Worm (Caenorhabditis elegans) whole organism, L1 larva: ENCODE data around the gene cha-1.

ENCODE experiments used
- ama-1 ChIP-seq: fragments of 150-350 bp; optimal IDR thresholded peaks from 2 replicates; lab custom pipeline; 2014
- blmp-1 ChIP-seq: fragments of 150-350 bp; optimal IDR thresholded peaks from 2 replicates; lab custom pipeline; 2014; ENCODE audit warnings: missing biosample characterization, missing genetic modification characterization
- ces-1 ChIP-seq: fragments of 150-350 bp; optimal IDR thresholded peaks from 2 replicates; lab custom pipeline; 2014; ENCODE audit warnings: missing biosample characterization, missing genetic modification reagents, missing genetic modification characterization
- dsc-1 ChIP-seq: sonication (generic microtip); optimal IDR thresholded peaks from 2 replicates; lab custom pipeline; 2016; ENCODE audit warnings: mild to moderate bottlenecking, missing genetic modification characterization, missing compliant biosample characterization
- efl-1 ChIP-seq, 4 experiments: fragments of 150-350 bp; optimal IDR thresholded peaks in 3 of 4; peaks in 1 of 4; 1 replicate in 1 of 4; 2 replicates in 3 of 4; lab custom pipeline; 2014; ENCODE audit warnings: missing biosample characterization in 2 of 4, missing genetic modification characterization in 2 of 4, missing genetic modification reagents in 2 of 4
- efl-3 ChIP-seq: fragments of 200-800 bp; sonication (Bioruptor generic); optimal IDR thresholded peaks from 2 replicates; lab custom pipeline; 2018; ENCODE audit warnings: mild to moderate bottlenecking, missing genetic modification characterization, missing compliant biosample characterization
- elt-2 ChIP-seq: sonication (generic microtip); optimal IDR thresholded peaks from 2 replicates; lab custom pipeline; 2016; ENCODE audit warnings: missing genetic modification characterization, mild to moderate bottlenecking, inconsistent platforms, missing compliant biosample characterization, missing genetic modification reagents
- ets-5 ChIP-seq: fragments of 200-800 bp; sonication (Bioruptor generic); IDR thresholded peaks from 2 replicates; pipeline ENCODE4 v1.3.6; 2022; ENCODE audit warnings: missing genetic modification characterization, missing compliant biosample characterization
- fkh-10 ChIP-seq: sonication (generic microtip); optimal IDR thresholded peaks from 2 replicates; lab custom pipeline; 2017; ENCODE audit warnings: missing biosample characterization, missing genetic modification reagents, missing genetic modification characterization
- fkh-4 ChIP-seq: sonication (generic microtip); optimal IDR thresholded peaks from 2 replicates; lab custom pipeline; 2016; ENCODE audit warnings: missing compliant biosample characterization, missing genetic modification characterization, borderline replicate concordance
- hlh-17 ChIP-seq: fragments of 200-800 bp; sonication (Bioruptor generic); optimal IDR thresholded peaks from 2 replicates; lab custom pipeline; 2018; ENCODE audit warnings: missing genetic modification characterization, mild to moderate bottlenecking, missing compliant biosample characterization, moderate library complexity, borderline replicate concordance
- lin-14 ChIP-seq: fragments of 200-800 bp; sonication (Bioruptor generic); optimal IDR thresholded peaks from 2 replicates; lab custom pipeline; 2018; ENCODE audit warnings: mild to moderate bottlenecking, missing genetic modification characterization, moderate library complexity, missing compliant biosample characterization
- lin-15B ChIP-seq: fragments of 150-350 bp; sonication (generic microtip); optimal IDR thresholded peaks from 3 replicates; lab custom pipeline; 2014; ENCODE audit warnings: missing biosample characterization, missing genetic modification characterization
- lin-35 ChIP-seq, 2 experiments: fragments of 150-350 bp; optimal IDR thresholded peaks; 2 replicates each; lab custom pipeline; 2014; ENCODE audit warnings: missing biosample characterization in 2 of 2, missing genetic modification characterization in 2 of 2, missing genetic modification reagents in 2 of 2
- lsy-2 ChIP-seq, 2 experiments: fragments of 150-350 bp; optimal IDR thresholded peaks; 2 replicates each; lab custom pipeline; 2014; ENCODE audit warnings: missing biosample characterization in 2 of 2, missing genetic modification characterization in 2 of 2
- mab-9 ChIP-seq: fragments of 200-800 bp; sonication (Bioruptor generic); IDR thresholded peaks from 2 replicates; pipeline ENCODE4 v1.3.6; 2022; ENCODE audit warnings: missing genetic modification reagents, missing genetic modification characterization, missing compliant biosample characterization
- nhr-71 ChIP-seq: sonication (generic microtip); optimal IDR thresholded peaks from 2 replicates; lab custom pipeline; 2016; ENCODE audit warnings: mild to moderate bottlenecking, missing genetic modification characterization, moderate library complexity, missing compliant biosample characterization
- nhr-77 ChIP-seq: fragments of 150-350 bp; optimal IDR thresholded peaks from 2 replicates; lab custom pipeline; 2014; ENCODE audit warnings: missing biosample characterization, missing genetic modification characterization
- nhr-85 ChIP-seq: sonication (generic microtip); peaks from one replicate; lab custom pipeline; 2016; ENCODE audit warnings: missing genetic modification characterization, inconsistent platforms, missing compliant biosample characterization
- nhr-90 ChIP-seq: sonication (generic microtip); optimal IDR thresholded peaks from 2 replicates; lab custom pipeline; 2016; ENCODE audit warnings: mild to moderate bottlenecking, missing genetic modification characterization, missing compliant biosample characterization; ENCODE audit not compliant: poor library complexity
- pax-3 ChIP-seq: fragments of 200-800 bp; sonication (Bioruptor generic); optimal IDR thresholded peaks from 2 replicates; lab custom pipeline; 2018; ENCODE audit warnings: mild to moderate bottlenecking, missing genetic modification characterization, moderate library complexity, missing compliant biosample characterization
- skn-1 ChIP-seq: fragments of 150-350 bp; optimal IDR thresholded peaks from 2 replicates; lab custom pipeline; 2014; ENCODE audit warnings: missing biosample characterization, missing genetic modification characterization
- snu-23 ChIP-seq: sonication (generic microtip); optimal IDR thresholded peaks from 2 replicates; lab custom pipeline; 2016; ENCODE audit warnings: missing genetic modification characterization, missing compliant biosample characterization
- sup-37 ChIP-seq: fragments of 200-800 bp; sonication (Bioruptor generic); optimal IDR thresholded peaks from 2 replicates; lab custom pipeline; 2018; ENCODE audit warnings: mild to moderate bottlenecking, missing genetic modification characterization, missing compliant biosample characterization
- swsn-7 ChIP-seq: sonication (generic microtip); optimal IDR thresholded peaks from 2 replicates; lab custom pipeline; 2016; ENCODE audit warnings: missing genetic modification characterization, missing compliant biosample characterization
- unc-62 ChIP-seq: fragments of 150-350 bp; optimal IDR thresholded peaks from 2 replicates; lab custom pipeline; 2014; ENCODE audit warnings: missing biosample characterization, missing genetic modification reagents, missing genetic modification characterization

Gene cha-1

DNA sequence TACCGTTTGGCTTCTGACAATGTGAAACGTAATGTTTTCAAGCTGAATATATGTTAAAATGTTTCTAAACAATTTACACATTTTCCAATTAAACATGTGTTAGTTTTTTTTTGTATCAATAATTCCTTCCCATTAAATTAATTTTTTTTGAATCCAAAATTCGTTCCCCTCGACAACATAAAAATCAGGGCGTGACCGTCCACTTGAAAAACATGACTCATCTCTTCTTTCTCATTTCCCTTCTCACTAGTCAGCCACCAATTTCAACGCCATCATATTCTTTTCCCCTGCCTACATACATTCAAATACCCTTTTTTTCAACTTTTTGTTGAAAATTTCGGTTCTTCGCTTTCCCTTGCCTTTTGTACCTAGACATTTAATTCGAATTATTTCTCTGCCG lies 8.0 kb upstream of the cha-1 start:
- TF ChIP-seq nhr-85 (no peak), snu-23 (GFP tag; lab: Kevin White, UChicago) (no peak), ama-1 (lab: Kevin White, UChicago) (no peak), fkh-4 (tag; lab: Kevin White, UChicago) (no peak), nhr-90 (tag; lab: Kevin White, UChicago) (no peak)

DNA sequence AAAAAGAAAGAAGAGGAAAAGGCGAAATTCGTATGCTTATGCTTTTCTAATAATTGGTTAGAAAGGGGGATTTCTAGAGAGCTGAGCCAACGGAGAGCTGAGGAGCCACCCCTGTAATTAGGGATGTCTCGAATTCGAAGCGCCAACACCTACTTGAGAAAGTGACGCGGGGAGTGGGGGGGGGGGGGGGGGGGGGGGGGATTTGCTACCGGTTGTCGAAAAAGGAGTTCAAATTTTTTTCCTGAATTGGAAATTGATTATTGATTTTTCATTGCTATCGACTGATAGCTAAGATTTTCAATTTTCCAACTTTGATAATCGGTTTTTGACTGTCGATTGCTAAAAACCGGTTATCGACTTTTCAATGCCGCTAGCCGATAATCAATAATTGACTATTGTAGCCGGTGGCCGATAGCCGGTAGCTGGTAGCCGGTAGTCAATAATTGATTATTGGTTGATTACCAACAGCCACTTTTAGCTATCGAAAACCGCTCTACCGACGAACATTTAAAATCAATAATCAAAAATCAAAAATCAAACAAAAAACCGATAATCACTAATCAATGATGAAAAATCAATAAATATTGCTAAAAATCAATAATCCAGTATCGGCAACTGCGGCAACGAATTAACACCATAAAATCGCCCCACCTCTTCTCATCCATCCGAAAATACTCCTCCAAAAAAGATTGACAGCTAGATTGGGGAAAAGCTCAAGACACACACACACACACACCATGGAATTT lies 4.6 kb upstream of the cha-1 start:
- no peak for TF ChIP-seq efl-1 (optimal IDR thresholded peaks at IDR 0.05; lab: Kevin White, UChicago)
- peak in 1 of 2 experiments; percentile 35 for TF ChIP-seq efl-1 (GFP tag; optimal IDR thresholded peaks at IDR 0.05 in 1 of 2; lab: Kevin White, UChicago)
- no peak for TF ChIP-seq dsc-1 (tag; lab: Kevin White, UChicago)

DNA sequence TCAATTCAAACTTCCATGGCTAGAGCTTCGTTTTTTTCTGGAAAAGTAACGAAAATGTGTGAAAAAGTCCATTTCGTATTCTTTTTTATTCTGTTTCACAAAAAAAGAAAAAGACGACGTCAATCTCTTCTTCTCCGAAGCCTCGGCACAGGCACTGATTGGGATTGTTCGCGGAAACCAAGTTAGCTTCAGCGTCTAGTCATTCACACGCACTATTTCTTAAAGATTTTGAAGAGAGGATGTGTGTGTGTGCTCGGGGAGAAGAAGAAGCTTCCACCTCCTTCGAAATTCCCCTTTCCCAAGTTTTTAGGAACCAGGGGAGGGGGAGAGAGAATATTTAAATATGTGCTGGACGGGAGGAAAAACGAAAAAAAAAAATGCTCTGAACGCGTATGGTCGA lies 1.9 kb upstream of the cha-1 start:
- TF ChIP-seq lin-14 (GFP tag; lab: Kevin White, UChicago) (peak; percentile 76), fkh-10 (GFP tag; lab: Kevin White, UChicago) (peak; percentile 73), lsy-2 (tag; optimal IDR thresholded peaks at IDR 0.05; lab: Kevin White, UChicago) (no peak), lin-15B (no peak), ces-1 (peak; percentile 51)
- TF ChIP-seq, all 84 proteins: peak for 3

DNA sequence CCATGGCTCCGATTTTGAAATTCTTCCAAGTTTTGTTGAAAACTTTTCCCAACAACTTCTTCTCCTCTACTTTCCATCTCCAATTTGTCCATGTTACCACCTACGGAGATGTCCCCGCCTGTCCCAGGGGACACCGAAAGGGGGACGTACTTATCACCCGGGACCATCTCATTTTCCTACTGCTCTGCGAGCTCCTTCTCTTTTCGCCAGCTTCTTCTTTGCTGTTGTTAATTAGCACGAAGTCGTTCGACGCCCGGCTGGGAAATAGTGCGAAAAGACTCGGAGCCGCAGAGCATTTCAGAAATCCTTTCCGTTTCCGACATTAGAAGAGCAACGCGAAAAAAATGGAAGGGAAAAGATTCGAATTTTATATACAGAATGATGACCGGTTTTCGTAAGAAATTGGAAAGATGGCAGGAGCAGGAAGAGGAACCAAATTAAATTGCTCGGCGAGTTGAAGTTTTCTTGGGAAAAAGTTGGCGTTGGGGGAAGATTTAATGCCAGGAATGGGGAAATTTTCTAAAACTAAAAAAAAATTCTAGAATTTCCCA lies 2.6 kb downstream of the cha-1 start:
- TF ChIP-seq ets-5 (GFP tag; lab: Robert Waterston, UW) (no peak), pax-3 (tag; lab: Kevin White, UChicago) (no peak), hlh-17 (peak; percentile 64), efl-3 (no peak), lin-14 (GFP tag; lab: Kevin White, UChicago) (peak; percentile 38), sup-37 (GFP tag; lab: Kevin White, UChicago) (no peak), fkh-10 (GFP tag; lab: Kevin White, UChicago) (no peak), nhr-90 (tag; lab: Kevin White, UChicago) (no peak), lin-35 (GFP tag; optimal IDR thresholded peaks at IDR 0.05; lab: Kevin White, UChicago) (no peak), blmp-1 (tag; lab: Kevin White, UChicago) (no peak), skn-1 (tag; lab: Kevin White, UChicago) (no peak)

DNA sequence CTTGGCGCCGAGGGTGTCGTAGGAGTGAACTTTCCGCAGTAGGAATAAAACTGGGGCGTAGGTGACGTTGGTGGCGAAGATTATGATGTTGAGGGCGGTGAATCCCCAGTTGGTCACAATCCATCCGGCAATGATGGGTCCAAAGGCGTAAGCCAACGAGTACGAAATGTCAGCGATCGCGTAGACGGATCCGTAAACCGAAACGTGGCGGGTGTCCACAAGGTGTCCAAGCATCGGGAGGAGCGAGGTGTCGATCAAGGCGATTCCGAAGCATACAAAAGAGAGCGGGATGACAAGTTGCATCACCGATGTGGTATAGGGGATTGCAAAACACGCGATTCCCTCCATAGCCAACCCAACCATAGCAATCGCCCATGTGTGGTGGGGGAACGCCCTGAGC lies 5.8 kb downstream of the cha-1 start:
- TF ChIP-seq unc-62 (no peak), efl-1 (optimal IDR thresholded peaks at IDR 0.05; lab: Kevin White, UChicago) (no peak), efl-1 (GFP tag; optimal IDR thresholded peaks at IDR 0.05 in 1 of 2; lab: Kevin White, UChicago) (peak in 1 of 2 experiments; percentile 53)
- TF ChIP-seq, all 84 proteins: peak for 1

DNA sequence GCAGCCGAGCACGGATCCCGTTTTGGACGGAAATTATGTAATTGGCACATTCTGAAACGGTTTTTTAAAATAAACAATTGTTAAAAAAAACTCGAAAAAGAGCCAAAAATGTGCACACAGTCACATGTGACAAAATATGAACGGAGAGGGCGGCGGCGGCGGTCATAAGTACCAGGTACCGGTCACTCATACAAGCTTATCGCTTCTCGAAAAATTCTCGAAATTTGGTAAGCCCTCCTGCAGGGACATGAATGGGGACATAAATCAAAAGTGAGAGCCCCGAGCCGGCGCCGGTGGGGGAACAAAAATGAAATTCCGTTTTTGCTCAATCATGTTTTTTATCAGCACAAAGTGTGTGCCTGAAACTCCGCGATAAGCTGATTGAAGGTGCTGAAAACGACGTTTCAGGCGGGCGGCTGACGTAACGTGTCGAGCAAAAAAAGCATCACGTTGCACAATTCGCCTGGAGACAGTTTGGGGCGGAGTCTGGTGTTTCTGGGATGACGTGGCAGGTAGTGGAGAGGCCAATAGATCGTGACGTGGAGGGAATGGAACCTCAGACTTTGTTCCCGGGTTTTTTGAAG lies 11.4 kb downstream of the cha-1 start, which contains the start of gene ltah-1.2:
Gene ltah-1.2, minus strand, starts transcription at position 51 of the 584 bp plus-strand sequence.
- no peak for TF ChIP-seq nhr-71
- no peak for TF ChIP-seq efl-1 (optimal IDR thresholded peaks at IDR 0.05; lab: Kevin White, UChicago)
- peak in 1 of 2 experiments; percentile 15 for TF ChIP-seq efl-1 (GFP tag; optimal IDR thresholded peaks at IDR 0.05 in 1 of 2; lab: Kevin White, UChicago)
- peak; percentile 76 for TF ChIP-seq elt-2 (tag; lab: Kevin White, UChicago)
- no peak for TF ChIP-seq swsn-7
- TF ChIP-seq pax-3 (tag; lab: Kevin White, UChicago), result peak; percentile 11
- no peak for TF ChIP-seq mab-9
- TF ChIP-seq nhr-77 (tag; lab: Kevin White, UChicago), result no peak
